Worm (Caenorhabditis elegans): Measurements from ENCODE around the gene W03A5.6.

Gene W03A5.6

ce11 chrIII:5402419-5402818 lies 38.0 kb downstream of the W03A5.6 start:
- TF ChIP-seq ceh-9 (tag; optimal IDR thresholded peaks at IDR 0.05) (no peak), unc-42 (tag; optimal IDR thresholded peaks at IDR 0.05) (peak; percentile 80)

ce11 chrIII:5395746-5396145 lies 44.7 kb downstream of the W03A5.6 start:
- no peak for TF ChIP-seq ceh-9 (tag; optimal IDR thresholded peaks at IDR 0.05)
- TF ChIP-seq npax-4 (tag; optimal IDR thresholded peaks at IDR 0.05) = no peak
- TF ChIP-seq fax-1 (tag; optimal IDR thresholded peaks at IDR 0.05) = no peak
- TF ChIP-seq ceh-6 (GFP tag; optimal IDR thresholded peaks at IDR 0.05) = no peak
- no peak for TF ChIP-seq unc-86 (tag; optimal IDR thresholded peaks at IDR 0.05)
- TF ChIP-seq lin-11 (tag; optimal IDR thresholded peaks at IDR 0.05) = no peak
- TF ChIP-seq ceh-2 (tag; optimal IDR thresholded peaks at IDR 0.05) = no peak
- TF ChIP-seq ceh-31 (tag; optimal IDR thresholded peaks at IDR 0.05) = no peak
- no peak for TF ChIP-seq pqm-1 (tag; optimal IDR thresholded peaks at IDR 0.05)
- no peak for TF ChIP-seq hlh-6 (tag; optimal IDR thresholded peaks at IDR 0.05)
- no peak for TF ChIP-seq pros-1 (tag; optimal IDR thresholded peaks at IDR 0.05)
- no peak for TF ChIP-seq T23F11.4 (GFP tag; optimal IDR thresholded peaks at IDR 0.05)
- no peak for TF ChIP-seq hlh-30 (tag; optimal IDR thresholded peaks at IDR 0.05; ENCODE audit: insufficient read depth)
- no peak for TF ChIP-seq odd-2 (tag; optimal IDR thresholded peaks at IDR 0.05)

ce11 chrIII:5389365-5389764 lies 51.1 kb downstream of the W03A5.6 start:
- TF ChIP-seq dmd-4 (tag; optimal IDR thresholded peaks at IDR 0.05; ENCODE audit: borderline replicate concordance) = no peak
- TF ChIP-seq fkh-10 (GFP tag; optimal IDR thresholded peaks at IDR 0.05) = no peak
- TF ChIP-seq che-1 (tag; optimal IDR thresholded peaks at IDR 0.05) = no peak
- no peak for TF ChIP-seq sox-4 (tag; optimal IDR thresholded peaks at IDR 0.05)
- no peak for TF ChIP-seq pqm-1 (tag; optimal IDR thresholded peaks at IDR 0.05)
- no peak for TF ChIP-seq dve-1 (tag; optimal IDR thresholded peaks at IDR 0.05)
- TF ChIP-seq sdc-2 (tag; optimal IDR thresholded peaks at IDR 0.05) = no peak
- no peak for TF ChIP-seq tbx-2 (tag; optimal IDR thresholded peaks at IDR 0.05)
- TF ChIP-seq pha-4 (tag; optimal IDR thresholded peaks at IDR 0.05) = no peak
- no peak for TF ChIP-seq T23F11.4 (GFP tag; optimal IDR thresholded peaks at IDR 0.05)
- TF ChIP-seq madf-2 (tag; optimal IDR thresholded peaks at IDR 0.05) = no peak
- no peak for TF ChIP-seq ahr-1 (tag; optimal IDR thresholded peaks at IDR 0.05)

ce11 chrIII:5388113-5388512 lies 52.3 kb downstream of the W03A5.6 start:
- TF ChIP-seq dve-1 (tag; optimal IDR thresholded peaks at IDR 0.05) = no peak
- no peak for TF ChIP-seq ama-1 (optimal IDR thresholded peaks at IDR 0.05)
- TF ChIP-seq ceh-48 (tag; optimal IDR thresholded peaks at IDR 0.05) = no peak

ce11 chrIII:5385315-5385714 lies 55.1 kb downstream of the W03A5.6 start, which contains the start of gene Y32H12A.7:
Gene Y32H12A.7 (minus strand): TSS chrIII:5385415.
- TF ChIP-seq pha-2 (tag; optimal IDR thresholded peaks at IDR 0.05) (no peak), ceh-31 (tag; optimal IDR thresholded peaks at IDR 0.05) (no peak)

ce11 chrIII:5382073-5382472 lies 58.4 kb downstream of the W03A5.6 start, which contains the start of gene Y32H12A.6:
Gene Y32H12A.6 (minus strand): TSS chrIII:5382173.
- TF ChIP-seq eyg-1 (tag; optimal IDR thresholded peaks at IDR 0.05) (no peak), ceh-2 (tag; optimal IDR thresholded peaks at IDR 0.05) (no peak)
